Fruit fly (Drosophila melanogaster) whole organism, pupa: ENCODE data around the gene Apc.

Source experiments
- CG10348 ChIP-seq: fragments of 200-800 bp; sonication (Bioruptor generic); IDR thresholded peaks from 2 replicates; pipeline ENCODE4 v1.3.6; 2022; ENCODE audit warnings: missing biosample characterization, missing genetic modification characterization
- CG12605 ChIP-seq: fragments of 200-800 bp; sonication (Bioruptor generic); IDR thresholded peaks from 2 replicates; pipeline ENCODE4 v1.3.6; 2022; ENCODE audit warnings: missing biosample characterization, missing genetic modification characterization
- CG15710 ChIP-seq: fragments of 200-800 bp; sonication (Bioruptor generic); optimal IDR thresholded peaks from 2 replicates; lab custom pipeline; 2018; ENCODE audit warnings: missing biosample characterization, mild to moderate bottlenecking, missing genetic modification characterization, moderate library complexity
- CG17806 ChIP-seq: fragments of 200-800 bp; sonication (Bioruptor generic); optimal IDR thresholded peaks from 2 replicates; lab custom pipeline; 2018; ENCODE audit warnings: missing biosample characterization, mild to moderate bottlenecking, missing genetic modification characterization, moderate library complexity
- CG32121 ChIP-seq: fragments of 200-800 bp; sonication (Bioruptor generic); IDR thresholded peaks from 2 replicates; pipeline ENCODE4 v1.3.6; 2022; ENCODE audit warnings: missing biosample characterization, missing genetic modification characterization
- CG4496 ChIP-seq: fragments of 200-800 bp; sonication (Bioruptor generic); IDR thresholded peaks from 3 replicates; pipeline ENCODE4 v1.3.6; 2022; ENCODE audit warnings: missing biosample characterization, missing genetic modification characterization
- CG9948 ChIP-seq: fragments of 200-800 bp; sonication (Bioruptor generic); optimal IDR thresholded peaks from 2 replicates; lab custom pipeline; 2018; ENCODE audit warnings: missing biosample characterization, mild to moderate bottlenecking, missing genetic modification characterization, moderate library complexity
- D1 ChIP-seq: fragments of 200-800 bp; sonication (Bioruptor generic); optimal IDR thresholded peaks from 2 replicates; lab custom pipeline; 2018; ENCODE audit warnings: missing biosample characterization, mild to moderate bottlenecking, missing genetic modification characterization, moderate library complexity
- Snoo ChIP-seq: fragments of 200-800 bp; sonication (Bioruptor generic); optimal IDR thresholded peaks from 3 replicates; lab custom pipeline; 2017; ENCODE audit warnings: missing biosample characterization, mild to moderate bottlenecking, missing genetic modification characterization, inconsistent platforms
- rn ChIP-seq: fragments of 200-800 bp; sonication (Bioruptor generic); IDR thresholded peaks from 2 replicates; pipeline ENCODE4 v1.3.6; 2022; ENCODE audit warnings: missing biosample characterization, missing genetic modification characterization

DNA sequence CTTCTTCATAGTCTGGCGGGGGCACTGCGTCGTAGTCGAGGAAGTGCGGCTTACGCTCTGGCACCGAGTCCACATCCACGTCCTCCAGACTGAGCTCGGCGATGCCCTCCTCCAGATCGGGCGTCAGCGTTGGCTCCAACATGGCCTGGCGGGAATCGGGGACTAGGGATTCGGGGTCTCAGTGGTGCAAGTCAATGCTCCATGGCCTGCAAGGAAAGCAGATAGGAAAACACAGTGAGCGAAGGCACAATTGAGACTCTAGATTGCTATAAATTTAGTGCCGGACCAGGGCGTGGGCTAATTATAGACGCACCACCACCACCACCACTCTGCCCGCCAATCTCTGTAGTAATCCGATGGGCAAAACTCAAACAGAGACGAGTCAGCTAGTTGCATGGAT, 3.9 kb downstream of the Apc start:
- TF ChIP-seq CG10348 (GFP tag; lab: Robert Waterston, UW): no peak
- no peak for TF ChIP-seq rn
- TF ChIP-seq CG9948 (tag; lab: Kevin White, UChicago): no peak
- TF ChIP-seq CG32121 (GFP tag; lab: Robert Waterston, UW): no peak
- no peak for TF ChIP-seq CG15710
- no peak for TF ChIP-seq CG12605 (GFP tag; lab: Robert Waterston, UW)
- no peak for TF ChIP-seq D1 (tag; lab: Kevin White, UChicago)
- TF ChIP-seq CG17806: no peak
- TF ChIP-seq Snoo (tag; lab: Kevin White, UChicago): no peak
- TF ChIP-seq CG4496 (GFP tag; lab: Robert Waterston, UW): 0 out of 3 replicates have a peak, but pooled peaks have one; percentile 27
